Worm (Caenorhabditis elegans): ENCODE measurements around the gene Y51A2A.4.

The Y51A2A.4 gene

DNA sequence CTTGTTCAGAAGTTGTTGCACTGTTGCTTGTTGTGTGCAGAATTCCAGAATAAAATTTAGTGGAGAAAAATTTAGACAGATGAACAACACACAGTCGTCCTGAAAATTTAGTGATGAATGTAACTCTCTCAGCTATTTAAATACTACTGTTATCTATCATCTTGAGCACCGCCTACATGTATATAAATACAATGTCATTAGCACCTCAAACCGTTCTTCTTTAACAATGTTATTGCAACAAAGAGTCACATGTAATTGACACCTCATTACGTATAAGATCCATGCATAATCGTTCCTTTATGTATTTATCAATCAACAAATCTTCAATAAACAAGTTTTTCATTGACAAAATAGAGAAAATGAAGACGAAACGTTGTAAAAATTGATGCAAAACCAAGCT, 10.0 kb upstream of the Y51A2A.4 start, which contains the start of gene Y51A2A.16:
Y51A2A.16 (minus strand) TSS at position 101 of the 400 bp plus-strand sequence.
- TF ChIP-seq nfya-1 (tag; optimal IDR thresholded peaks at IDR 0.05; ENCODE audit: borderline replicate concordance, insufficient read depth), result no peak
- no peak for TF ChIP-seq K12H6.12 (tag; optimal IDR thresholded peaks at IDR 0.05)
- no peak for TF ChIP-seq xnd-1 (tag; optimal IDR thresholded peaks at IDR 0.05)
- no peak for TF ChIP-seq lsy-27 (tag; optimal IDR thresholded peaks at IDR 0.05; ENCODE audit: borderline replicate concordance, insufficient read depth)
- no peak for TF ChIP-seq bed-1 (GFP tag; IDR thresholded peaks at IDR 0.05)
- TF ChIP-seq Y53G8AR.9 (GFP tag; conservative IDR thresholded peaks at IDR 0.05), result no peak
- TF ChIP-seq K11D2.4 (GFP tag; IDR thresholded peaks at IDR 0.05), result no peak
- no peak for TF ChIP-seq aptf-2 (GFP tag; conservative IDR thresholded peaks at IDR 0.05)
- TF ChIP-seq gei-17 (GFP tag; optimal IDR thresholded peaks at IDR 0.05), result no peak
- TF ChIP-seq mcd-1 (GFP tag; IDR thresholded peaks at IDR 0.05), result no peak
- no peak for TF ChIP-seq lag-1 (GFP tag; IDR thresholded peaks at IDR 0.05)
- no peak for TF ChIP-seq nhr-27 (tag; optimal IDR thresholded peaks at IDR 0.05)
- no peak for TF ChIP-seq ztf-3 (GFP tag; optimal IDR thresholded peaks at IDR 0.05)
- no peak for TF ChIP-seq lin-35 (GFP tag; optimal IDR thresholded peaks at IDR 0.05)
- no peak for TF ChIP-seq snpc-1.1 (tag; optimal IDR thresholded peaks at IDR 0.05; ENCODE audit: insufficient read depth)

DNA sequence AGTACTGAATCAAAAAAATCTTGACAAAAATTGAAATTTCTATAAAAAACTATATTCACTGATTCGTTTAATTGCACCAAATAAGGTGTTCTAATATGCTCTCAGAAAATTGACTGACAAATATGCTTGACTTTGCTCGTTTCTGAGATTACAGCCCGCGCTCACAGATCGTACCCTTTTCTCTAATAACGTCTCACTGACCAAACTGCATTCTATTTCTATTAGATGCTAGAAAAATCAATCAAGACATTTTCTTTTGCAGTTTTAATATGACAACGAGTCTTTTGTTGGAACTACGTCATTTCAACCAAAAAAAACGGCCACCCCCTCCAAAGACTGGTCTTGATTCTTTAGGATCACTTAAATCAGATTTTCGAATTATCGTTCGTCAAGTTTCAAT, 8.1 kb upstream of the Y51A2A.4 start, which contains the start of gene clec-247:
clec-247 (plus strand) TSS at position 301 of the 400 bp plus-strand sequence.
- no peak for TF ChIP-seq ztf-22 (GFP tag; optimal IDR thresholded peaks at IDR 0.05)
- TF ChIP-seq cebp-2 (GFP tag; IDR thresholded peaks at IDR 0.05), result no peak
- no peak for TF ChIP-seq lin-40 (tag; optimal IDR thresholded peaks at IDR 0.05)

DNA sequence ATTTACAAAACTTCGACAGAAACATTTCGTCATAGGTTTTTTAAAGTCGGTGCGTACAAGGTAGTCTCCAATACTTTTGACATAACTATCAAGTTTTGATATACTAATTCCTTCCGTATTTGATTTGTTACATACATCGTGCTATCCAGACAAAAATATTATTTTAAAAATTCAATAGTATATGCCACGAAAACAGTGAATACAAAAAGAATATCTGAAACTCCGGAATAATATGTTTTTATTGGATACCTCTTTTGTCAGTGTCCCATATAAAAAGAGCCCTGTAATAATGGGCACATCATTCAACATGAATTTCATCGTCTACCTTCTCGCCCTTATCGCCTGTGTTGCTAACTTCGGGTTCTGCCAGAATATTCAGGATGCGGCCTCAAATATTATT, 1.6 kb downstream of the Y51A2A.4 start, which contains the start of gene Y51A2A.12:
Y51A2A.12 (plus strand) TSS at position 301 of the 400 bp plus-strand sequence.
- no peak for TF ChIP-seq cebp-1 (GFP tag; IDR thresholded peaks at IDR 0.05)
- TF ChIP-seq cebp-1 (tag; optimal IDR thresholded peaks at IDR 0.05), result no peak
- no peak for TF ChIP-seq egrh-3 (GFP tag; IDR thresholded peaks at IDR 0.05)
- TF ChIP-seq K11D2.4 (GFP tag; IDR thresholded peaks at IDR 0.05), result no peak
- TF ChIP-seq lin-35 (GFP tag; optimal IDR thresholded peaks at IDR 0.05), result no peak
- no peak for TF ChIP-seq snpc-4 (GFP tag; optimal IDR thresholded peaks at IDR 0.05)
- TF ChIP-seq snpc-4 (tag; optimal IDR thresholded peaks at IDR 0.05), result no peak
- TF ChIP-seq dox-1 (GFP tag; IDR thresholded peaks at IDR 0.05), result no peak
- TF ChIP-seq hmg-20 (GFP tag; IDR thresholded peaks at IDR 0.05), result no peak
- TF ChIP-seq rpc-1 (optimal IDR thresholded peaks at IDR 0.05), result no peak
- TF ChIP-seq rpc-1 (tag; optimal IDR thresholded peaks at IDR 0.05), result no peak
- TF ChIP-seq fkh-3 (tag; optimal IDR thresholded peaks at IDR 0.05), result no peak
- no peak for TF ChIP-seq somi-1 (GFP tag; optimal IDR thresholded peaks at IDR 0.05)
- TF ChIP-seq ceh-100 (GFP tag; IDR thresholded peaks at IDR 0.05), result no peak
- no peak for TF ChIP-seq nhr-120 (GFP tag; IDR thresholded peaks at IDR 0.05)
- TF ChIP-seq B0336.3 (GFP tag; IDR thresholded peaks at IDR 0.05), result no peak

DNA sequence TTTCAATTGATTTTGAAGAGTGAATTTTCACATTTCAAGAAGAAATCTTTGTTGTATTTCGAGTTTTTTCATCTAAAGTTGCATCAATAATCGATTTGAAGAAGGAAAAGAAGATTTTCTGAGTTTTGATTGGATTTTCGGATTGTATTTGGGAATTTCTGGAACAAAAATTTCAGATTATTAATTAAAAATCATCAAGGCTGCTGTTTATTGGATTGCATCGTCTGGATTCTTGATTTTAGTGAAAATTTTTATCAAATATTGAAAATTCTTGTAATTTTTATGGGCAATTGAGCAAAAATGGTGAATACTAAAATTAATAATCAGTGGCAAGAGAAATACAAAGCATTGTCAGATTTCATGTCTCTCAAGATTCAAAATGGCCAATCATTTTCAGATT, 7.8 kb downstream of the Y51A2A.4 start, which contains the start of gene Y51A2A.5:
Y51A2A.5 (plus strand) TSS at position 301 of the 400 bp plus-strand sequence.
- no peak for TF ChIP-seq nfya-2 (GFP tag; IDR thresholded peaks at IDR 0.05)
- no peak for TF ChIP-seq ceh-40 (GFP tag; IDR thresholded peaks at IDR 0.05)
- no peak for TF ChIP-seq dox-1 (GFP tag; IDR thresholded peaks at IDR 0.05)
- TF ChIP-seq F57C9.4 (tag; optimal IDR thresholded peaks at IDR 0.05), result no peak
- no peak for TF ChIP-seq pbrm-1 (GFP tag; IDR thresholded peaks at IDR 0.05)
- no peak for TF ChIP-seq lin-54 (GFP tag; optimal IDR thresholded peaks at IDR 0.05)
- no peak for TF ChIP-seq madf-8 (GFP tag; conservative IDR thresholded peaks at IDR 0.05)
- no peak for TF ChIP-seq repo-1 (tag; optimal IDR thresholded peaks at IDR 0.05)
- TF ChIP-seq mcd-1 (GFP tag; IDR thresholded peaks at IDR 0.05), result no peak
- no peak for TF ChIP-seq F49E8.2 (tag; optimal IDR thresholded peaks at IDR 0.05; ENCODE audit: insufficient read depth)
- TF ChIP-seq snpc-4 (GFP tag; optimal IDR thresholded peaks at IDR 0.05), result no peak
- TF ChIP-seq snpc-4 (tag; optimal IDR thresholded peaks at IDR 0.05), result no peak
- no peak for TF ChIP-seq somi-1 (GFP tag; optimal IDR thresholded peaks at IDR 0.05)
- TF ChIP-seq hrde-1 (tag; optimal IDR thresholded peaks at IDR 0.05; ENCODE audit: borderline replicate concordance), result no peak
- no peak for TF ChIP-seq F10E7.11 (tag; optimal IDR thresholded peaks at IDR 0.05)
- no peak for TF ChIP-seq Y67H2A.10 (GFP tag; conservative IDR thresholded peaks at IDR 0.05)
- TF ChIP-seq madf-3 (GFP tag; IDR thresholded peaks at IDR 0.05), result no peak
- no peak for TF ChIP-seq F57A8.1 (GFP tag; optimal IDR thresholded peaks at IDR 0.05)

Measured in whole organism, young adult.